Fruit fly (Drosophila melanogaster): ENCODE measurements around the gene Osi3.

- TF ChIP-seq CG8478 (optimal IDR thresholded peaks at IDR 0.05) (no peak), CTCF (optimal IDR thresholded peaks at IDR 0.05) (no peak)
Observed at dm6 chr3R:6211041-6211377, 4.6 kb upstream of the Osi3 start.
